Worm (Caenorhabditis elegans): ENCODE data around the gene srh-118.

DNA sequence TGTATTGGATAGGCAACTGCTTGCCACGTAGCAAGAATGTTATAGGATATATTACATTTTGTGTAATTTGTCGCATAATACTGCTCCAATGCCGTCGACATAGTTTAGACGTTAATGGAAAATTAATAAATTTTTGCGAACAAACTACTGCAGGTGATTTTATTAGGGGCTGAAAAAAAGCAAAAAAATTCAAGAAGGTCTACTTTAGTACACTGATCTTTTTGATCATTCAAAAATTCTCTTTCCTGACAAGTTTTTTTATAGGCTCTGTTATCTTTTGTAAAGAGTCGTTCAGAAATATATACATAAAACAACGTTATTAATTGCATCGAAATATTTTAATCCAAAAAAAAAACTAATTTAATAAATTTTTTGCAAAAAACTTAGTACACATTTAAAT, 10.9 kb downstream of the srh-118 start, which contains the start of gene srh-111:
- no peak for TF ChIP-seq ets-7 (tag; optimal IDR thresholded peaks at IDR 0.05)
- no peak for TF ChIP-seq ama-1 (optimal IDR thresholded peaks at IDR 0.05)
- TF ChIP-seq tbx-37 (GFP tag; conservative IDR thresholded peaks at IDR 0.05): no peak
- TF ChIP-seq hnd-1 (tag; optimal IDR thresholded peaks at IDR 0.05): no peak
- TF ChIP-seq hmg-4 (GFP tag; optimal IDR thresholded peaks at IDR 0.05): no peak
- no peak for TF ChIP-seq tra-4 (tag; optimal IDR thresholded peaks at IDR 0.05)
- TF ChIP-seq F13C5.2 (tag; optimal IDR thresholded peaks at IDR 0.05): no peak

Data from whole organism, early embryonic.